Fruit fly (Drosophila melanogaster) whole organism: Measurements from ENCODE around the gene Ir7d.

Experiments
- Dll ChIP-seq: fragments of >200 bp; optimal IDR thresholded peaks from 2 replicates; lab custom pipeline; 2017
- pan ChIP-seq: fragments of >200 bp; optimal IDR thresholded peaks from 2 replicates; lab custom pipeline; 2017
- psq ChIP-seq: fragments of >200 bp; optimal IDR thresholded peaks from 2 replicates; lab custom pipeline; 2017
- usp ChIP-seq: fragments of >200 bp; optimal IDR thresholded peaks from 2 replicates; lab custom pipeline; 2017; ENCODE audit warnings: missing biosample characterization, missing genetic modification characterization, mixed read lengths

dm6 chrX:7881579-7881978 lies 2.9 kb upstream of the Ir7d start, which contains the start of gene Ir7e:
- TF ChIP-seq usp (GFP tag; lab: Kevin White, UChicago) (no peak), Dll (lab: Kevin White, UChicago) (no peak), psq (lab: Kevin White, UChicago) (no peak), pan (lab: Kevin White, UChicago) (no peak)
